Worm (Caenorhabditis elegans) whole organism, late embryonic: ENCODE data around the gene T20F7.1.

ENCODE experiments used
- ahr-1 ChIP-seq: sonication (generic microtip); optimal IDR thresholded peaks from 2 replicates; lab custom pipeline; 2016; ENCODE audit warnings: missing genetic modification characterization, missing compliant biosample characterization
- ama-1 ChIP-seq: fragments of 150-350 bp; optimal IDR thresholded peaks from 2 replicates; lab custom pipeline; 2014
- ceh-31 ChIP-seq: sonication (generic microtip); optimal IDR thresholded peaks from 2 replicates; lab custom pipeline; 2016; ENCODE audit warnings: missing genetic modification characterization, missing compliant biosample characterization
- nhr-232 ChIP-seq: sonication (generic microtip); optimal IDR thresholded peaks from 2 replicates; lab custom pipeline; 2016; ENCODE audit warnings: missing genetic modification characterization, missing compliant biosample characterization
- pag-3 ChIP-seq: sonication (generic microtip); optimal IDR thresholded peaks from 2 replicates; lab custom pipeline; 2016; ENCODE audit warnings: missing compliant biosample characterization, missing genetic modification characterization, borderline replicate concordance
- pha-2 ChIP-seq: sonication (generic microtip); optimal IDR thresholded peaks from 2 replicates; lab custom pipeline; 2017; ENCODE audit warnings: mild to moderate bottlenecking, missing genetic modification characterization, missing compliant biosample characterization
- pqm-1 ChIP-seq: sonication (generic microtip); optimal IDR thresholded peaks from 2 replicates; lab custom pipeline; 2016; ENCODE audit warnings: missing genetic modification characterization, missing compliant biosample characterization
- unc-42 ChIP-seq: sonication (generic microtip); optimal IDR thresholded peaks from 2 replicates; lab custom pipeline; 2016; ENCODE audit warnings: missing genotype, missing genetic modification characterization, missing compliant biosample characterization
- unc-86 ChIP-seq: sonication (generic microtip); optimal IDR thresholded peaks from 2 replicates; lab custom pipeline; 2016; ENCODE audit warnings: missing genetic modification characterization, missing compliant biosample characterization

DNA sequence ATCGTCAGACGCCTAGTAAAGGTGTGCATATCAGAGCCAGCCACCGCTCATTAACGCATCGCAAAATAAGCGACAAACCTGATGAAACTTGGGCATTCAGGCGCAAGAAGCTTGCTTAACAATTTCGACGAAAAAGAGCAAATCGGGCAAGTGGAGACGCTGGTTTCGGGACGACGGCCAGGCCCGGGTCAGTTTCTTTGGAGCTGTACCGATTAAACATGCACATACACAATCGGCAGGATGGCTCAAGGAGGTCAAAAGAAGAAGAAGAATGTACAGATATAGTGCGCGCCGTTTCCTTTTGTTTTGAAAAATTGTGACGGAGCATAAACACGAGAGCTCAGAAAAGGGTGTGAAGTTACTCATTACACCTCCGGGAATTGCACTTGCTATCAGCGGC is 46.2 kb upstream of the T20F7.1 start:
- TF ChIP-seq ahr-1: no peak
- TF ChIP-seq pqm-1 (tag; lab: Kevin White, UChicago): no peak
- no peak for TF ChIP-seq ama-1 (lab: Kevin White, UChicago)
- TF ChIP-seq unc-42 (tag; lab: Kevin White, UChicago): no peak
- peak; percentile 58 for TF ChIP-seq ceh-31 (tag; lab: Kevin White, UChicago)
- no peak for TF ChIP-seq nhr-232 (tag; lab: Kevin White, UChicago)
- TF ChIP-seq unc-86 (tag; lab: Kevin White, UChicago): no peak
- TF ChIP-seq pha-2: no peak
- no peak for TF ChIP-seq pag-3
